Worm (Caenorhabditis elegans) whole organism, L4/young adult: Measurements from ENCODE around the gene C36A4.4.

Experiments
- W03F9.2 ChIP-seq: fragments of 150-350 bp; optimal IDR thresholded peaks from 2 replicates; lab custom pipeline; 2014; ENCODE audit warnings: missing biosample characterization, missing genetic modification characterization
- dao-5 ChIP-seq: sonication (generic microtip); optimal IDR thresholded peaks from 2 replicates; lab custom pipeline; 2016; ENCODE audit warnings: missing genotype, missing genetic modification characterization, moderate library complexity, missing compliant biosample characterization
- him-1 ChIP-seq: sonication (generic microtip); optimal IDR thresholded peaks from 2 replicates; lab custom pipeline; 2016; ENCODE audit warnings: missing genotype, missing genetic modification reagents, missing genetic modification characterization, missing compliant biosample characterization

ce11 chrIII:3831381-3831780, 12.0 kb downstream of the C36A4.4 start, which contains the start of gene C36A4.10:
- TF ChIP-seq dao-5 (tag; lab: Kevin White, UChicago) (no peak), him-1 (no peak), W03F9.2 (tag; lab: Kevin White, UChicago) (no peak)
